Fruit fly (Drosophila melanogaster): Measurements from ENCODE around the gene sstn.
A peak's percentile ranks its signal among the peaks of the same experiment; 100 is the strongest.

Gene sstn

DNA sequence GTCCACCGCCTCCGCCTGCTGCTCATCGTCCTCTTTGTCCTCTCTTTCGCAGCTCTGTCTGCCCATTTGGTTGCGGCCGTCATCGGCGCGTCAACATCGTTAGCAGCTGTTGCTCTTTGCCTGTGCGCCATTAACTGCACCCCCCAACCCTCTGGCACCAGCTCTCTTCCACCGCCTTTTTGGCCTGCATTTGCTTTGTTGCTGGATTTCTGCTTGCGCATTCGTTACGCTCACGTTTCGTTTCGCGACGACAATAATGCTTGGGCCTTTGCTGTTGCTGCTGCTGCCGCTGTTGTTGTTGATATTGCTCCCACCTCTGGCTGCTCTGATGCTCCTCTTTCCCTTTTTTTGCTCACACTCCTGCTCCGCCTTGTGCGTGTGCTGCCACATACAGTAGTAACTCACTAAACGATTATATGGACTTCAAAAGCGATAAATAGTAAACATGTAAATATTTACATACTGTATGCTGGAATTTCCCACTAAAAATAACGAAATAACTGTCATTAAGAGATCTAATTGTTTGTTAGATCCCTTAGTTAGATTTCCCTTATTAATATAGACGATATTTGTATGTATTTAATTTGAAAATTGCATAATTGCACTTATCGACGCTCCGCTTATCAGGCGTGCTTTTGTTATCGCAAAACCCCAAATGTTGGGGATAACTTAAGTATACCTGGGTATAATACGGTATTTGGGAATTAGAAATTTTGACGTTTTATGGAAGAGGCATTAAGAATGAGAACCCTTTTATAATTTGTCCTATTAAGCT is 7.3 kb upstream of the sstn start (continued):
- TF ChIP-seq sqz (GFP tag; optimal IDR thresholded peaks at IDR 0.05) (no peak), exex (tag; optimal IDR thresholded peaks at IDR 0.05) (no peak), Antp (GFP tag; optimal IDR thresholded peaks at IDR 0.05) (no peak), lbe (GFP tag; optimal IDR thresholded peaks at IDR 0.05) (peak; percentile 42), trh (GFP tag; optimal IDR thresholded peaks at IDR 0.05) (no peak), HLH4C (GFP tag; IDR thresholded peaks at IDR 0.05; ENCODE audit: partially characterized antibody) (no peak), CG2199 (GFP tag; IDR thresholded peaks at IDR 0.05) (0 out of 3 replicates have a peak, but pooled peaks have one; percentile 47), hth (optimal IDR thresholded peaks at IDR 0.05) (no peak), Dref (GFP tag; IDR thresholded peaks at IDR 0.05) (no peak), CG3163 (GFP tag; optimal IDR thresholded peaks at IDR 0.05) (peak; percentile 28), tll (GFP tag; optimal IDR thresholded peaks at IDR 0.05) (no peak), sr (GFP tag; IDR thresholded peaks at IDR 0.05) (0 out of 3 replicates have a peak, but pooled peaks have one; percentile 3), bbx (GFP tag; IDR thresholded peaks at IDR 0.05; ENCODE audit: partially characterized antibody) (peak; percentile 45; the same call in 1 of the 2 replicates), rib (GFP tag; IDR thresholded peaks at IDR 0.05) (no peak), CG8089 (GFP tag; optimal IDR thresholded peaks at IDR 0.05) (no peak), Oaz (GFP tag; IDR thresholded peaks at IDR 0.05) (no peak), ind (GFP tag; optimal IDR thresholded peaks at IDR 0.05) (no peak), CG11504 (tag; optimal IDR thresholded peaks at IDR 0.05) (peak; percentile 23), MESR4 (GFP tag; optimal IDR thresholded peaks at IDR 0.05) (no peak), CG1832 (GFP tag; optimal IDR thresholded peaks at IDR 0.05) (no peak), YL-1 (GFP tag; optimal IDR thresholded peaks at IDR 0.05) (no peak), Jarid2 (GFP tag; optimal IDR thresholded peaks at IDR 0.05) (no peak), pros (GFP tag; optimal IDR thresholded peaks at IDR 0.05) (peak; percentile 20), Side (GFP tag; optimal IDR thresholded peaks at IDR 0.05) (no peak), lov (optimal IDR thresholded peaks at IDR 0.05) (no peak), lov (GFP tag; IDR thresholded peaks at IDR 0.05) (no peak), CG2712 (tag; optimal IDR thresholded peaks at IDR 0.05) (peak; percentile 5), D (optimal IDR thresholded peaks at IDR 0.05) (no peak), D (GFP tag; optimal IDR thresholded peaks at IDR 0.05) (no peak), dan (GFP tag; IDR thresholded peaks at IDR 0.05) (no peak), Deaf1 (tag; optimal IDR thresholded peaks at IDR 0.05) (no peak), sug (tag; optimal IDR thresholded peaks at IDR 0.05) (no peak), gro (GFP tag; optimal IDR thresholded peaks at IDR 0.05) (no peak), seq (GFP tag; IDR thresholded peaks at IDR 0.05) (no peak), psq (GFP tag; optimal IDR thresholded peaks at IDR 0.05) (no peak), TFAM (GFP tag; optimal IDR thresholded peaks at IDR 0.05) (no peak), gsb-n (tag; optimal IDR thresholded peaks at IDR 0.05) (peak; percentile 66), CG11560 (tag; IDR thresholded peaks at IDR 0.05) (no peak), HLH54F (GFP tag; optimal IDR thresholded peaks at IDR 0.05) (no peak), ssp (GFP tag; IDR thresholded peaks at IDR 0.05) (no peak), CG7556 (GFP tag; optimal IDR thresholded peaks at IDR 0.05) (no peak), CG17361 (GFP tag; IDR thresholded peaks at IDR 0.05) (no peak), crol (GFP tag; IDR thresholded peaks at IDR 0.05) (peak; percentile 80), Dek (tag; optimal IDR thresholded peaks at IDR 0.05) (no peak), abd-A (tag; optimal IDR thresholded peaks at IDR 0.05) (peak; percentile 59), CG10543 (GFP tag; optimal IDR thresholded peaks at IDR 0.05) (peak; percentile 2), Xbp1 (GFP tag; optimal IDR thresholded peaks at IDR 0.05) (no peak), CG8388 (GFP tag; optimal IDR thresholded peaks at IDR 0.05) (no peak), H15 (GFP tag; IDR thresholded peaks at IDR 0.05) (no peak), CG17802 (tag; optimal IDR thresholded peaks at IDR 0.05) (no peak), kni (GFP tag; optimal IDR thresholded peaks at IDR 0.05) (no peak)
